Worm (Caenorhabditis elegans) whole organism, midembryonic: ENCODE measurements around the gene rde-1.

Source experiments
- T22C8.4 ChIP-seq: fragments of 200-800 bp; sonication (Bioruptor generic); IDR thresholded peaks from 2 replicates; pipeline ENCODE4 v1.3.6; 2022; ENCODE audit warnings: missing genetic modification characterization, missing compliant biosample characterization
- flt-1 ChIP-seq: fragments of 200-800 bp; sonication (Bioruptor generic); IDR thresholded peaks from 2 replicates; pipeline ENCODE4 v1.3.6; 2022; ENCODE audit warnings: missing genetic modification characterization, missing compliant biosample characterization
- ref-1 ChIP-seq: fragments of 200-800 bp; sonication (Bioruptor generic); conservative IDR thresholded peaks from 2 replicates; pipeline ENCODE4 v1.3.6; 2022; ENCODE audit warnings: missing genetic modification reagents, missing genetic modification characterization, missing compliant biosample characterization
- ztf-23 ChIP-seq: fragments of 200-800 bp; sonication (Bioruptor generic); IDR thresholded peaks from 2 replicates; pipeline ENCODE4 v1.3.6; 2022; ENCODE audit warnings: missing genetic modification reagents, missing genetic modification characterization, missing compliant biosample characterization
- ztf-29 ChIP-seq: fragments of 200-800 bp; sonication (Bioruptor generic); IDR thresholded peaks from 2 replicates; pipeline ENCODE4 v1.3.6; 2022; ENCODE audit warnings: missing genetic modification reagents, missing genetic modification characterization, missing compliant biosample characterization

- TF ChIP-seq T22C8.4 (GFP tag; lab: Robert Waterston, UW) (peak; percentile 92), flt-1 (peak; percentile 97), ztf-23 (GFP tag; lab: Robert Waterston, UW) (peak; percentile 97), ztf-29 (GFP tag; lab: Robert Waterston, UW) (peak; percentile 88), ref-1 (peak; percentile 87)
These were observed 21.3 kb downstream of the rde-1 start for ce11 chrV:9970119-9970518.
